Worm (Caenorhabditis elegans) whole organism, L4/young adult: ENCODE data around the gene ZK673.5.

ENCODE experiments used
- W03F9.2 ChIP-seq: fragments of 150-350 bp; optimal IDR thresholded peaks from 2 replicates; lab custom pipeline; 2014; ENCODE audit warnings: missing biosample characterization, missing genetic modification characterization
- dao-5 ChIP-seq: sonication (generic microtip); optimal IDR thresholded peaks from 2 replicates; lab custom pipeline; 2016; ENCODE audit warnings: missing genotype, missing genetic modification characterization, moderate library complexity, missing compliant biosample characterization
- him-1 ChIP-seq: sonication (generic microtip); optimal IDR thresholded peaks from 2 replicates; lab custom pipeline; 2016; ENCODE audit warnings: missing genotype, missing genetic modification reagents, missing genetic modification characterization, missing compliant biosample characterization

DNA sequence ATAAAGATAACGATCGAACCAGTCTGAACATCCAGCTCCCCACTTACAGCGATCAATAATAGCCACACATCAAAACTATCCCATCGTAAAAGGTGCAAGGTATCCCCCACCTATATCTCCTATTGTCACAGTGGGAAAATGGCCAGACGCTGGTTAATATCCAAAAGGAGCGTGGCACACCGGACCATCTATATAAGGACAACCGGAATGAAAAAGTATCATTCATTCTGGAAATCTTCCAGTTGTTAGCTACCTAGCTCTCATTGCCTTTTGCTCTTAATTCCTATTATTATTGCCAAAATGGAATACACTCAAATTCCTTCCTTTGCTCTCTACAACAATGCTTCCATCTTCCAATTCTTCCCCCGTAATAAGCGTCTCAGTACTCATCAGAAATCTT is 15.7 kb downstream of the ZK673.5 start, which contains the start of gene ZK666.4:
- no peak for TF ChIP-seq W03F9.2 (tag; lab: Kevin White, UChicago)
- no peak for TF ChIP-seq him-1 (tag; lab: Kevin White, UChicago)
- TF ChIP-seq dao-5 (tag; lab: Kevin White, UChicago) = no peak
